Fruit fly (Drosophila melanogaster): ENCODE results near the gene Ufd4.

- TF ChIP-seq psq (optimal IDR thresholded peaks at IDR 0.05) = no peak
- TF ChIP-seq Myc (optimal IDR thresholded peaks at IDR 0.05) = no peak
- no peak for TF ChIP-seq Sin3A (optimal IDR thresholded peaks at IDR 0.05)
- TF ChIP-seq h (optimal IDR thresholded peaks at IDR 0.05) = no peak
Observed at dm6 chr2L:10334213-10334612, 42.0 kb upstream of the Ufd4 start.
